Worm (Caenorhabditis elegans) whole organism, late embryonic: Measurements from ENCODE around the gene F11D11.21.
A peak's percentile ranks its signal among the peaks of the same experiment; 100 is the strongest.

Experiments
- C08G9.2 ChIP-seq: sonication (generic microtip); optimal IDR thresholded peaks from 2 replicates; lab custom pipeline; 2016; ENCODE audit warnings: mild to moderate bottlenecking, missing genetic modification characterization, moderate library complexity, missing compliant biosample characterization
- C38D4.7 ChIP-seq: fragments of 200-800 bp; sonication (Bioruptor generic); optimal IDR thresholded peaks from 2 replicates; lab custom pipeline; 2018; ENCODE audit warnings: mild to moderate bottlenecking, missing genetic modification characterization, moderate library complexity, missing compliant biosample characterization
- F13H6.1 ChIP-seq: sonication (generic microtip); optimal IDR thresholded peaks from 2 replicates; lab custom pipeline; 2016; ENCODE audit warnings: missing genetic modification characterization, missing compliant biosample characterization
- K09A11.1 ChIP-seq: sonication (generic microtip); optimal IDR thresholded peaks from 2 replicates; lab custom pipeline; 2017; ENCODE audit warnings: antibody characterized with exemption, mild to moderate bottlenecking, missing genetic modification characterization, missing compliant biosample characterization; ENCODE audit not compliant: insufficient read depth
- T23F11.4 ChIP-seq: fragments of 200-800 bp; sonication (Bioruptor generic); optimal IDR thresholded peaks from 2 replicates; lab custom pipeline; 2018; ENCODE audit warnings: mild to moderate bottlenecking, missing genetic modification characterization, missing compliant biosample characterization
- Y22D7AL.16 ChIP-seq: sonication (generic microtip); optimal IDR thresholded peaks from 2 replicates; lab custom pipeline; 2016; ENCODE audit warnings: missing genetic modification characterization, missing compliant biosample characterization
- ahr-1 ChIP-seq: sonication (generic microtip); optimal IDR thresholded peaks from 2 replicates; lab custom pipeline; 2016; ENCODE audit warnings: missing genetic modification characterization, missing compliant biosample characterization
- ama-1 ChIP-seq: fragments of 150-350 bp; optimal IDR thresholded peaks from 2 replicates; lab custom pipeline; 2014
- ceh-14 ChIP-seq: sonication (generic microtip); optimal IDR thresholded peaks from 2 replicates; lab custom pipeline; 2016; ENCODE audit warnings: missing genotype, missing genetic modification characterization, missing compliant biosample characterization
- ceh-18 ChIP-seq: sonication (generic microtip); optimal IDR thresholded peaks from 2 replicates; lab custom pipeline; 2016; ENCODE audit warnings: missing genetic modification characterization, missing compliant biosample characterization
- ceh-19 ChIP-seq: fragments of 200-800 bp; sonication (Bioruptor generic); optimal IDR thresholded peaks from 2 replicates; lab custom pipeline; 2018; ENCODE audit warnings: mild to moderate bottlenecking, missing genetic modification characterization, missing compliant biosample characterization
- ceh-22 ChIP-seq: sonication (generic microtip); optimal IDR thresholded peaks from 2 replicates; lab custom pipeline; 2017; ENCODE audit warnings: missing biosample characterization, missing genetic modification characterization
- ceh-30 ChIP-seq: fragments of 150-350 bp; optimal IDR thresholded peaks from 2 replicates; lab custom pipeline; 2014; ENCODE audit warnings: missing biosample characterization, missing genetic modification characterization
- ceh-31 ChIP-seq: sonication (generic microtip); optimal IDR thresholded peaks from 2 replicates; lab custom pipeline; 2016; ENCODE audit warnings: missing genetic modification characterization, missing compliant biosample characterization
- ceh-34 ChIP-seq: sonication (generic microtip); optimal IDR thresholded peaks from 2 replicates; lab custom pipeline; 2016; ENCODE audit warnings: mild to moderate bottlenecking, missing genetic modification characterization, missing compliant biosample characterization
- ceh-48 ChIP-seq: sonication (generic microtip); optimal IDR thresholded peaks from 2 replicates; lab custom pipeline; 2016; ENCODE audit warnings: missing genetic modification characterization, inconsistent platforms, missing compliant biosample characterization
- ceh-6 ChIP-seq: fragments of 200-800 bp; sonication (Bioruptor generic); optimal IDR thresholded peaks from 2 replicates; lab custom pipeline; 2018; ENCODE audit warnings: mild to moderate bottlenecking, missing genetic modification characterization, missing compliant biosample characterization
- ceh-9 ChIP-seq: sonication (generic microtip); optimal IDR thresholded peaks from 2 replicates; lab custom pipeline; 2016; ENCODE audit warnings: mild to moderate bottlenecking, missing genetic modification characterization, inconsistent platforms, missing compliant biosample characterization
- che-1 ChIP-seq: sonication (generic microtip); optimal IDR thresholded peaks from 2 replicates; lab custom pipeline; 2016; ENCODE audit warnings: mild to moderate bottlenecking, missing genetic modification characterization, missing compliant biosample characterization
- dmd-4 ChIP-seq: sonication (generic microtip); optimal IDR thresholded peaks from 2 replicates; lab custom pipeline; 2016; ENCODE audit warnings: borderline replicate concordance, missing genetic modification characterization, missing compliant biosample characterization
- dve-1 ChIP-seq: sonication (generic microtip); optimal IDR thresholded peaks from 2 replicates; lab custom pipeline; 2017; ENCODE audit warnings: antibody characterized with exemption, mild to moderate bottlenecking, missing genetic modification characterization, missing compliant biosample characterization
- elt-2 ChIP-seq: sonication (generic microtip); optimal IDR thresholded peaks from 2 replicates; lab custom pipeline; 2016; ENCODE audit warnings: missing genetic modification reagents, missing genetic modification characterization, missing compliant biosample characterization
- elt-4 ChIP-seq: sonication (generic microtip); optimal IDR thresholded peaks from 2 replicates; lab custom pipeline; 2016; ENCODE audit warnings: missing genetic modification characterization, missing compliant biosample characterization
- ets-4 ChIP-seq: sonication (generic microtip); optimal IDR thresholded peaks from 2 replicates; lab custom pipeline; 2016; ENCODE audit warnings: missing genetic modification characterization, missing compliant biosample characterization
- eyg-1 ChIP-seq: sonication (generic microtip); optimal IDR thresholded peaks from 2 replicates; lab custom pipeline; 2016; ENCODE audit warnings: missing genotype, missing genetic modification characterization, missing compliant biosample characterization
- fkh-6 ChIP-seq: sonication (generic microtip); optimal IDR thresholded peaks from 2 replicates; lab custom pipeline; 2016; ENCODE audit warnings: missing genetic modification characterization, missing compliant biosample characterization
- gmeb-2 ChIP-seq: sonication (generic microtip); optimal IDR thresholded peaks from 2 replicates; lab custom pipeline; 2016; ENCODE audit warnings: missing genetic modification characterization, inconsistent platforms, missing compliant biosample characterization
- hlh-13 ChIP-seq: fragments of 200-800 bp; sonication (Bioruptor generic); optimal IDR thresholded peaks from 2 replicates; lab custom pipeline; 2018; ENCODE audit warnings: mild to moderate bottlenecking, missing genetic modification characterization, missing compliant biosample characterization
- hlh-15 ChIP-seq: sonication (generic microtip); optimal IDR thresholded peaks from 2 replicates; lab custom pipeline; 2016; ENCODE audit warnings: missing genetic modification characterization, missing compliant biosample characterization
- hlh-30 ChIP-seq: sonication (generic microtip); optimal IDR thresholded peaks from 2 replicates; lab custom pipeline; 2017; ENCODE audit warnings: antibody characterized with exemption, missing genetic modification characterization, missing compliant biosample characterization; ENCODE audit not compliant: insufficient read depth
- hlh-6 ChIP-seq: sonication (generic microtip); optimal IDR thresholded peaks from 2 replicates; lab custom pipeline; 2016; ENCODE audit warnings: missing genotype, missing genetic modification characterization, missing compliant biosample characterization
- lim-6 ChIP-seq: sonication (generic microtip); optimal IDR thresholded peaks from 2 replicates; lab custom pipeline; 2016; ENCODE audit warnings: missing genetic modification characterization, missing compliant biosample characterization
- lin-11 ChIP-seq: fragments of 200-800 bp; sonication (Bioruptor generic); optimal IDR thresholded peaks from 2 replicates; lab custom pipeline; 2018; ENCODE audit warnings: mild to moderate bottlenecking, missing genetic modification characterization, missing compliant biosample characterization
- madf-2 ChIP-seq: sonication (generic microtip); optimal IDR thresholded peaks from 2 replicates; lab custom pipeline; 2017; ENCODE audit warnings: missing genetic modification characterization, missing compliant biosample characterization
- nfya-1 ChIP-seq: sonication (generic microtip); optimal IDR thresholded peaks from 2 replicates; lab custom pipeline; 2017; ENCODE audit warnings: missing genetic modification characterization, mild to moderate bottlenecking, missing compliant biosample characterization, antibody characterized with exemption, moderate library complexity
- nhr-11 ChIP-seq: fragments of 150-350 bp; optimal IDR thresholded peaks from 2 replicates; lab custom pipeline; 2014; ENCODE audit warnings: missing biosample characterization, missing genetic modification characterization
- nhr-232 ChIP-seq: sonication (generic microtip); optimal IDR thresholded peaks from 2 replicates; lab custom pipeline; 2016; ENCODE audit warnings: missing genetic modification characterization, missing compliant biosample characterization
- pag-3 ChIP-seq: sonication (generic microtip); optimal IDR thresholded peaks from 2 replicates; lab custom pipeline; 2016; ENCODE audit warnings: missing compliant biosample characterization, missing genetic modification characterization, borderline replicate concordance
- pat-9 ChIP-seq: fragments of 200-800 bp; sonication (Bioruptor generic); optimal IDR thresholded peaks from 2 replicates; lab custom pipeline; 2018; ENCODE audit warnings: mild to moderate bottlenecking, missing genetic modification characterization, moderate library complexity, missing compliant biosample characterization
- pax-1 ChIP-seq: fragments of 150-350 bp; optimal IDR thresholded peaks from 2 replicates; lab custom pipeline; 2014; ENCODE audit warnings: missing biosample characterization, missing genetic modification characterization
- pha-2 ChIP-seq: sonication (generic microtip); optimal IDR thresholded peaks from 2 replicates; lab custom pipeline; 2017; ENCODE audit warnings: mild to moderate bottlenecking, missing genetic modification characterization, missing compliant biosample characterization
- pqm-1 ChIP-seq: sonication (generic microtip); optimal IDR thresholded peaks from 2 replicates; lab custom pipeline; 2016; ENCODE audit warnings: missing genetic modification characterization, missing compliant biosample characterization
- sdc-2 ChIP-seq: sonication (generic microtip); optimal IDR thresholded peaks from 2 replicates; lab custom pipeline; 2016; ENCODE audit warnings: missing genotype, missing genetic modification characterization, missing compliant biosample characterization
- sox-2 ChIP-seq: fragments of 200-800 bp; sonication (Bioruptor generic); IDR thresholded peaks from 2 replicates; pipeline ENCODE4 v1.3.6; 2022; ENCODE audit warnings: missing genetic modification reagents, missing genetic modification characterization, missing compliant biosample characterization
- syd-9 ChIP-seq: sonication (generic microtip); optimal IDR thresholded peaks from 2 replicates; lab custom pipeline; 2016; ENCODE audit warnings: mild to moderate bottlenecking, missing genetic modification characterization, moderate library complexity, missing compliant biosample characterization
- tbx-2 ChIP-seq: sonication (generic microtip); optimal IDR thresholded peaks from 2 replicates; lab custom pipeline; 2016; ENCODE audit warnings: missing genetic modification characterization, missing compliant biosample characterization
- ttx-3 ChIP-seq: sonication (generic microtip); optimal IDR thresholded peaks from 2 replicates; lab custom pipeline; 2016; ENCODE audit warnings: missing genetic modification reagents, missing genetic modification characterization, missing compliant biosample characterization
- unc-42 ChIP-seq: sonication (generic microtip); optimal IDR thresholded peaks from 2 replicates; lab custom pipeline; 2016; ENCODE audit warnings: missing genotype, missing genetic modification characterization, missing compliant biosample characterization
- unc-86 ChIP-seq: sonication (generic microtip); optimal IDR thresholded peaks from 2 replicates; lab custom pipeline; 2016; ENCODE audit warnings: missing genetic modification characterization, missing compliant biosample characterization
- zip-5 ChIP-seq: sonication (generic microtip); optimal IDR thresholded peaks from 2 replicates; lab custom pipeline; 2016; ENCODE audit warnings: missing genetic modification characterization, missing compliant biosample characterization
- ztf-16 ChIP-seq: sonication (generic microtip); optimal IDR thresholded peaks from 2 replicates; lab custom pipeline; 2017; ENCODE audit warnings: missing genetic modification characterization, missing compliant biosample characterization

Gene F11D11.21

ce11 chrV:18723604-18724003 lies 26.7 kb downstream of the F11D11.21 start (continued):
- TF ChIP-seq che-1 (tag; lab: Kevin White, UChicago) (no peak), ceh-22 (tag; lab: Kevin White, UChicago) (peak; percentile 9), unc-42 (tag; lab: Kevin White, UChicago) (peak; percentile 85), sox-2 (GFP tag; lab: Robert Waterston, UW) (no peak; the same call in 1 of the 2 replicates), pha-2 (tag; lab: Kevin White, UChicago) (peak; percentile 59), gmeb-2 (tag; lab: Kevin White, UChicago) (no peak), tbx-2 (tag; lab: Kevin White, UChicago) (peak; percentile 90), ceh-9 (no peak), hlh-6 (tag; lab: Kevin White, UChicago) (no peak), ama-1 (lab: Kevin White, UChicago) (no peak), nhr-232 (tag; lab: Kevin White, UChicago) (no peak), hlh-13 (no peak), ceh-18 (tag; lab: Kevin White, UChicago) (peak; percentile 31), C38D4.7 (GFP tag; lab: Kevin White, UChicago) (no peak), lim-6 (tag; lab: Kevin White, UChicago) (peak; percentile 56), elt-2 (peak; percentile 14), ceh-6 (GFP tag; lab: Kevin White, UChicago) (peak; percentile 27), nhr-11 (tag; lab: Kevin White, UChicago) (no peak), ceh-19 (GFP tag; lab: Kevin White, UChicago) (peak; percentile 85), pqm-1 (tag; lab: Kevin White, UChicago) (peak; percentile 65), fkh-6 (tag; lab: Kevin White, UChicago) (peak; percentile 18), sdc-2 (tag; lab: Kevin White, UChicago) (peak; percentile 61), T23F11.4 (no peak), madf-2 (tag; lab: Kevin White, UChicago) (no peak), pax-1 (tag; lab: Kevin White, UChicago) (peak; percentile 70), dmd-4 (peak; percentile 35), F13H6.1 (tag; lab: Kevin White, UChicago) (peak; percentile 58), zip-5 (tag; lab: Kevin White, UChicago) (no peak), elt-4 (tag; lab: Kevin White, UChicago) (no peak), unc-86 (tag; lab: Kevin White, UChicago) (peak; percentile 54), ceh-48 (peak; percentile 90), ztf-16 (tag; lab: Kevin White, UChicago) (peak; percentile 26), K09A11.1 (tag; lab: Kevin White, UChicago) (no peak), C08G9.2 (tag; lab: Kevin White, UChicago) (peak; percentile 49), ceh-31 (tag; lab: Kevin White, UChicago) (peak; percentile 97), Y22D7AL.16 (no peak), dve-1 (tag; lab: Kevin White, UChicago) (peak; percentile 52), ets-4 (tag; lab: Kevin White, UChicago) (peak; percentile 62), pat-9 (tag; lab: Kevin White, UChicago) (peak; percentile 49), pag-3 (tag; lab: Kevin White, UChicago) (no peak), nfya-1 (tag; lab: Kevin White, UChicago) (peak; percentile 97), eyg-1 (tag; lab: Kevin White, UChicago) (no peak), ahr-1 (tag; lab: Kevin White, UChicago) (no peak), ceh-34 (tag; lab: Kevin White, UChicago) (peak; percentile 50), ttx-3 (no peak), ceh-14 (tag; lab: Kevin White, UChicago) (peak; percentile 76), hlh-15 (tag; lab: Kevin White, UChicago) (no peak), syd-9 (tag; lab: Kevin White, UChicago) (peak; percentile 29), lin-11 (no peak), ceh-30 (tag; lab: Kevin White, UChicago) (peak; percentile 92), hlh-30 (tag; lab: Kevin White, UChicago) (peak; percentile 67)
